Worm (Caenorhabditis elegans): ENCODE measurements around the gene damt-1.

Gene damt-1

DNA sequence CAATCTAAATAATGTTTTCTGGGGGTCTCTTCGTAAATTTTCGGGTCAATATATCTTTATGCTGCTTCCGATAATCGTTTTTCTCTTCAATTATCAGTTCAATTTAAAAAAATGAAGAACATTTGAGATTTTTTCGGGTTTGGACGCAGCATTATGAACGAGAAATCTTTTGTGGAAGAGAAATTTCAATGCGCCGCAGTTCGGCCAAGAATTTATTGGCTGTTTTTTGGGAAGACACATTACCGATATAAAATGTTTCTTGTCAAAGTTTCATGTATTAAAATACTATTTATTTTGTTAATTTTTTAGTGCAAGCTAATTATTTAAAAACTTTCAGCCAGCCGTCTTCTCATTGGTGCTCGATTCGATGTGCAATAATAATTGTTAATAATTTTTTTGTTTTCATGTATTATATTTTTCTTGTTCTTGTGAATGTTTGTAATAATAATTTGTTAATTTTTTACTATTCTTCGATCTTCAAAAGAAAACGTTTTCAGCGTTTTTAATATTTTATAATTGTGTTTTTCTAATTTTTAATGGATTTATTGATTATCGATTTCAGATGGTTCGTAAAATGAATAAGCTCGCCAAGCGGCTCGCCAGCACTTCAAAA lies 4.1 kb upstream of the damt-1 start, which contains the start of the genes C18A3.10 and C18A3.3:
TSS of gene C18A3.10 (minus strand) at position 101 of the 613 bp plus-strand sequence.
TSS of gene C18A3.3 (plus strand) at position 563 of the 613 bp plus-strand sequence.
- TF ChIP-seq nhr-237 (tag; optimal IDR thresholded peaks at IDR 0.05): no peak

ce11 chrII:5717831-5718230 lies 2.1 kb upstream of the damt-1 start, which contains the start of gene zipt-3:
zipt-3 (plus strand) TSS chrII:5718131.
- TF ChIP-seq nhr-2 (tag; optimal IDR thresholded peaks at IDR 0.05): no peak
- TF ChIP-seq flh-1 (GFP tag; optimal IDR thresholded peaks at IDR 0.05): no peak
- TF ChIP-seq ztf-11 (tag; optimal IDR thresholded peaks at IDR 0.05): no peak
- TF ChIP-seq tbx-8 (GFP tag; optimal IDR thresholded peaks at IDR 0.05): no peak
- no peak for TF ChIP-seq drap-1 (GFP tag; optimal IDR thresholded peaks at IDR 0.05)
- TF ChIP-seq ces-1 (GFP tag; optimal IDR thresholded peaks at IDR 0.05): no peak
- no peak for TF ChIP-seq blmp-1 (tag; optimal IDR thresholded peaks at IDR 0.05)
- TF ChIP-seq sem-2 (GFP tag; optimal IDR thresholded peaks at IDR 0.05): no peak
- no peak for TF ChIP-seq nhr-28 (tag; optimal IDR thresholded peaks at IDR 0.05)
- no peak for TF ChIP-seq elt-3 (tag; optimal IDR thresholded peaks at IDR 0.05)
- TF ChIP-seq mls-2 (tag; optimal IDR thresholded peaks at IDR 0.05): no peak
- TF ChIP-seq M03D4.4 (tag; optimal IDR thresholded peaks at IDR 0.05): no peak
- TF ChIP-seq lin-32 (GFP tag; optimal IDR thresholded peaks at IDR 0.05): no peak
- TF ChIP-seq mab-5 (tag; optimal IDR thresholded peaks at IDR 0.05): no peak
- TF ChIP-seq snpc-4 (tag; optimal IDR thresholded peaks at IDR 0.05): no peak
- no peak for TF ChIP-seq unc-120 (tag; optimal IDR thresholded peaks at IDR 0.05; ENCODE audit: poor library complexity, severe bottlenecking)

DNA sequence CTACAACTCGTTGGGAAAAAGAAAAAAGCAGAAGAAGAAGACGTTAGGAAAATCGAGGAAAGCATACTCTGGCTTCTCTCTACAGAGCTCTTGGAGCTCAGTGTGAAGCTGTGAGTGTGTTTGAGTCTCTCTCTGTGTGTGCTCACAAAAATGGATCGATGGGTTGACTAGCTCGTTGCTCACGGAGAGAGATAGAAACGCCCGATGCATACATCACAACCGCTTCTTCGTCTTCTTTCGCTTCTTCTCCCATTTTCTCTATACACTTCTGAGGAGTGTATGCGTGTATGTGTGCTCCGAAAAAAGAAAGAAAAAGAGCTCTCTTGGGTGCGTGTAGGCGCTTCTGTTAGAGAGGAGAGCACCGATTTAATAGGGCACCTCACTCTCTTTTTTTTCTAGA lies 5.1 kb downstream of the damt-1 start:
- TF ChIP-seq pha-4 (tag; optimal IDR thresholded peaks at IDR 0.05) (no peak), ces-1 (GFP tag; optimal IDR thresholded peaks at IDR 0.05) (peak; percentile 63), mep-1 (tag; optimal IDR thresholded peaks at IDR 0.05) (peak; percentile 25), ceh-83 (GFP tag; optimal IDR thresholded peaks at IDR 0.05) (no peak)

- no peak for TF ChIP-seq M03D4.4 (tag; optimal IDR thresholded peaks at IDR 0.05)
- TF ChIP-seq ces-1 (GFP tag; optimal IDR thresholded peaks at IDR 0.05): peak; percentile 72
Measured at ce11 chrII:5727707-5728106, 7.8 kb downstream of the damt-1 start, which contains the start of gene rab-3. rab-3 (minus strand) TSS chrII:5727853.

DNA sequence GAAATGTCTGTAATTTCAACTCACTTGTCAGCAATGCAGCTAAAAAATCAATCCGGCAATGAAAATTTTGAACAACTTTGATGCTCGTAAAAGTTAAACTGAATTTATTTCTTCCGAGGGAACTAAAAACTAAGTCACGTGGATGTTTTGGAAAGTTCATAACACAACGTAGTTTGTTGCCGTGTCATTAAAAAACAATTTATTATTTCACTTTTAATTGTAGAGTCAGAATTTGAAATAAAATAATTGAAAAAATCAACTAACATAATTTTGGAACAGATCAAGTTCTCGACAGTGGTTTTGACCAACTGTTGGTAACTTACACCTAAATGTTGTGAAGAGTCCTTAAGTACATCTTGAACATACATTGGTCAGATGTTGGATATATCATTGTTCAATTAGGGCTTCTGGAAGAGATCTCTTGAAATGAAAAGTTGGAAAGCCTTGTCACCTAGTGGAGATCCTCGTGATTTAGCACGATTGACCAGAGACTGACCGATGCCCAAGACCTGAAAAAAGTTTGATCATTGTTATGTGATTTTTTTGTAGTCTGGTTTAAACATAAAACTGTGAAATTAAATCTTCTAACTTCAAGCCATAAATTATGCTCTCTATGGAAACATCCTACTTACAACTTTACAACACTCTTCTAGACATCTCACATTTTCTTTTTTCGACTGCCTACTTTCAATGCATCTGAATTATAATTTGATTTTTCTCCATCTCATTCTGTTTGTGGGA lies 10.6 kb downstream of the damt-1 start, which contains the start of the genes C18A3.7 and C18A3.11:
TSS of gene C18A3.7 (minus strand) at position 101 of the 741 bp plus-strand sequence.
TSS of gene C18A3.11 (plus strand) at position 691 of the 741 bp plus-strand sequence.
- no peak for TF ChIP-seq bed-3 (GFP tag; optimal IDR thresholded peaks at IDR 0.05)
- TF ChIP-seq sptf-1 (tag; optimal IDR thresholded peaks at IDR 0.05): no peak
- no peak for TF ChIP-seq cnd-1 (tag; optimal IDR thresholded peaks at IDR 0.05)
- TF ChIP-seq zip-8 (tag; optimal IDR thresholded peaks at IDR 0.05): no peak
- TF ChIP-seq ces-1 (GFP tag; optimal IDR thresholded peaks at IDR 0.05): no peak
- TF ChIP-seq mab-5 (tag; optimal IDR thresholded peaks at IDR 0.05): no peak
- TF ChIP-seq blmp-1 (tag; optimal IDR thresholded peaks at IDR 0.05): no peak
- no peak for TF ChIP-seq nhr-237 (tag; optimal IDR thresholded peaks at IDR 0.05)
- TF ChIP-seq tbx-8 (GFP tag; optimal IDR thresholded peaks at IDR 0.05): no peak
- no peak for TF ChIP-seq lin-13 (tag; optimal IDR thresholded peaks at IDR 0.05)
- no peak for TF ChIP-seq lin-32 (GFP tag; optimal IDR thresholded peaks at IDR 0.05)
- no peak for TF ChIP-seq sem-2 (GFP tag; optimal IDR thresholded peaks at IDR 0.05)

DNA sequence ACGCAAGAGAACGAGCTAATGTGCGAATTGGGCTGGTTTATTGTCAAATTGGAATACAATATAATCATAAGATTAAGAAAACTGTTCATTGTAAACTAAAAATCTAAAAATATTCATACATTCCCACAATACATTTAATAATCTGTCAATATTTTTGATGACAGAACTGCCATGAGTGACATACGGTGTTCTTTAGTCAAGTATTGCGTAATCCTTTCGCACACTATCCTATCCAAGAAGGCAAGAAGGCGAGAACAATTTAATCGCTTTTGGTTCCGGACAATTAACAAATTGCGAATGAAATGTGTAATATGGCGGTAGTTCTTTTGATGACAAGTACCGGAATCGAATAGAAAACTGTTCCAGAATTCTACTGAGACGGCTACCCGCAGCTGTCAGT lies 14.9 kb downstream of the damt-1 start:
- peak; percentile 92 for TF ChIP-seq zip-8 (tag; optimal IDR thresholded peaks at IDR 0.05)
- TF ChIP-seq snpc-4 (tag; optimal IDR thresholded peaks at IDR 0.05): no peak
- TF ChIP-seq unc-62 (GFP tag; optimal IDR thresholded peaks at IDR 0.05): peak; percentile 69
- TF ChIP-seq M03D4.4 (tag; optimal IDR thresholded peaks at IDR 0.05): no peak
- TF ChIP-seq nhr-2 (tag; optimal IDR thresholded peaks at IDR 0.05): peak; percentile 52
